Fruit fly (Drosophila melanogaster) whole organism, embryonic: ENCODE data around the gene Rpp20.

Experiments used
- CG2678 ChIP-seq: fragments of 200-800 bp; sonication (Bioruptor generic); optimal IDR thresholded peaks from 3 replicates; lab custom pipeline; 2019; ENCODE audit warnings: missing biosample characterization, mild to moderate bottlenecking, missing genetic modification characterization, moderate library complexity
- CG8089 ChIP-seq: fragments of 200-800 bp; sonication (Bioruptor generic); optimal IDR thresholded peaks from 3 replicates; lab custom pipeline; 2016; ENCODE audit warnings: missing biosample characterization, missing genetic modification characterization
- Gsc ChIP-seq: fragments of 200-800 bp; sonication (Bioruptor generic); IDR thresholded peaks from 2 replicates; pipeline ENCODE4 v1.3.6; 2022; ENCODE audit warnings: missing biosample characterization, missing genetic modification characterization
- Nf-YC ChIP-seq: fragments of 200-800 bp; optimal IDR thresholded peaks from 3 replicates; lab custom pipeline; 2019; ENCODE audit warnings: missing biosample characterization, mild to moderate bottlenecking, missing genetic modification characterization, moderate library complexity
- insv ChIP-seq, 2 experiments: fragments of 200-800 bp; sonication (Bioruptor generic); optimal IDR thresholded peaks; 3 replicates each; lab custom pipeline; 2016 to 2018; ENCODE audit warnings: missing biosample characterization in 2 of 2, missing genetic modification characterization in 2 of 2
- slou ChIP-seq: fragments of 200-800 bp; sonication (Bioruptor generic); optimal IDR thresholded peaks from 3 replicates; lab custom pipeline; 2016; ENCODE audit warnings: missing biosample characterization, missing genetic modification characterization

dm6 chrX:19744003-19744488 is at the start of gene Rpp20, which contains the start of the genes CG18809, COX6B and CG33932:
- TF ChIP-seq slou (GFP tag; lab: Kevin White, UChicago) (no peak), CG8089 (peak; percentile 70), Gsc (GFP tag; lab: Robert Waterston, UW) (no peak), CG2678 (tag; lab: Kevin White, UChicago) (no peak), Nf-YC (tag; lab: Kevin White, UChicago) (peak; percentile 44), insv (GFP tag; optimal IDR thresholded peaks at IDR 0.05; lab: Kevin White, UChicago) (peak in 1 of 2 experiments; percentile 26)
